Fruit fly (Drosophila melanogaster): ENCODE results near the gene CG1724.
A peak's percentile ranks its signal among the peaks of the same experiment; 100 is the strongest.

CG1724 gene

dm6 chrX:21241796-21242208 lies 38.7 kb upstream of the CG1724 start (continued):
- TF ChIP-seq pan (optimal IDR thresholded peaks at IDR 0.05): no peak
- no peak for TF ChIP-seq pan (GFP tag; optimal IDR thresholded peaks at IDR 0.05 in 1 of 2, IDR thresholded peaks at IDR 0.05 in 1 of 2)
- TF ChIP-seq chinmo (GFP tag; IDR thresholded peaks at IDR 0.05; ENCODE audit: partially characterized antibody): no peak
- TF ChIP-seq CG11723 (GFP tag; optimal IDR thresholded peaks at IDR 0.05): peak; percentile 30
- peak; percentile 38 for TF ChIP-seq grau (tag; optimal IDR thresholded peaks at IDR 0.05)
- peak; percentile 66 for TF ChIP-seq dmrt11E (tag; optimal IDR thresholded peaks at IDR 0.05)
- peak; percentile 17 for TF ChIP-seq caup (GFP tag; optimal IDR thresholded peaks at IDR 0.05; ENCODE audit: severe bottlenecking)
- TF ChIP-seq Atf-2 (GFP tag; optimal IDR thresholded peaks at IDR 0.05): peak; percentile 43
- peak; percentile 95 for TF ChIP-seq sens (GFP tag)
- no peak; the same call in 2 of the 3 replicates for TF ChIP-seq B-H1 (GFP tag; IDR thresholded peaks at IDR 0.05)
- no peak for TF ChIP-seq nom (GFP tag; optimal IDR thresholded peaks at IDR 0.05)
- no peak for TF ChIP-seq CG31365 (tag; optimal IDR thresholded peaks at IDR 0.05)
- TF ChIP-seq aop (GFP tag; IDR thresholded peaks at IDR 0.05): no peak
- 0 out of 3 replicates have a peak, but pooled peaks have one; percentile 25 for TF ChIP-seq CG3726 (GFP tag; IDR thresholded peaks at IDR 0.05)
- TF ChIP-seq CHES-1-like (GFP tag; optimal IDR thresholded peaks at IDR 0.05): peak; percentile 41
- no peak; the same call in 1 of the 2 replicates for TF ChIP-seq Ptx1 (GFP tag; IDR thresholded peaks at IDR 0.05)
- no peak for TF ChIP-seq CG3995 (GFP tag; optimal IDR thresholded peaks at IDR 0.05)
- no peak for TF ChIP-seq Aef1 (GFP tag; IDR thresholded peaks at IDR 0.05)
- no peak for TF ChIP-seq CG7271 (tag; optimal IDR thresholded peaks at IDR 0.05)
- 0 out of 2 replicates have a peak, but pooled peaks have one; percentile 17 for TF ChIP-seq CG43689 (GFP tag; IDR thresholded peaks at IDR 0.05)
- no peak for TF ChIP-seq gt (GFP tag; IDR thresholded peaks at IDR 0.05)
- TF ChIP-seq sisA (GFP tag; IDR thresholded peaks at IDR 0.05): no peak
- TF ChIP-seq Fer1 (GFP tag; optimal IDR thresholded peaks at IDR 0.05): no peak
- no peak for TF ChIP-seq Sry-δ (GFP tag; optimal IDR thresholded peaks at IDR 0.05)
- no peak for TF ChIP-seq dm (GFP tag; optimal IDR thresholded peaks at IDR 0.05)
- TF ChIP-seq otp (GFP tag; IDR thresholded peaks at IDR 0.05): no peak
- TF ChIP-seq fd64A (GFP tag; optimal IDR thresholded peaks at IDR 0.05): peak; percentile 62
- no peak for TF ChIP-seq Gug (GFP tag; IDR thresholded peaks at IDR 0.05)
- TF ChIP-seq CG2129 (GFP tag; IDR thresholded peaks at IDR 0.05; ENCODE audit: partially characterized antibody): no peak
- no peak for TF ChIP-seq ato (GFP tag; IDR thresholded peaks at IDR 0.05; ENCODE audit: partially characterized antibody)
- TF ChIP-seq CG8478 (optimal IDR thresholded peaks at IDR 0.05): no peak
- TF ChIP-seq CG10654 (GFP tag; optimal IDR thresholded peaks at IDR 0.05): peak; percentile 30
- TF ChIP-seq CG4404 (GFP tag; IDR thresholded peaks at IDR 0.05): no peak
- TF ChIP-seq lmd (GFP tag; IDR thresholded peaks at IDR 0.05): no peak
- TF ChIP-seq D (optimal IDR thresholded peaks at IDR 0.05): no peak
- peak; percentile 51 for TF ChIP-seq D (GFP tag; optimal IDR thresholded peaks at IDR 0.05)
- no peak for TF ChIP-seq Six4 (GFP tag; optimal IDR thresholded peaks at IDR 0.05)
- peak; percentile 43 for TF ChIP-seq Oli (tag; optimal IDR thresholded peaks at IDR 0.05)
- TF ChIP-seq MTF-1 (GFP tag; optimal IDR thresholded peaks at IDR 0.05; ENCODE audit: borderline replicate concordance): peak; percentile 60
- TF ChIP-seq fu2 (GFP tag; optimal IDR thresholded peaks at IDR 0.05): no peak
- TF ChIP-seq ac (GFP tag; optimal IDR thresholded peaks at IDR 0.05): peak; percentile 41
- peak; percentile 55 for TF ChIP-seq Mes4 (GFP tag; optimal IDR thresholded peaks at IDR 0.05)
- peak in 1 of 3 experiments; percentile 54 for TF ChIP-seq lola (GFP tag; optimal IDR thresholded peaks at IDR 0.05)
- peak; percentile 25 for TF ChIP-seq CG9817 (tag; optimal IDR thresholded peaks at IDR 0.05)
- TF ChIP-seq nerfin-2 (GFP tag; IDR thresholded peaks at IDR 0.05; ENCODE audit: partially characterized antibody): no peak
- TF ChIP-seq Hr78 (GFP tag; optimal IDR thresholded peaks at IDR 0.05): no peak
- peak; percentile 52 for TF ChIP-seq fd96Cb (tag; optimal IDR thresholded peaks at IDR 0.05)
- TF ChIP-seq crol (GFP tag; IDR thresholded peaks at IDR 0.05): no peak
- peak; percentile 59 for TF ChIP-seq dmrt99B (tag; optimal IDR thresholded peaks at IDR 0.05)
- no peak for TF ChIP-seq pros (GFP tag; optimal IDR thresholded peaks at IDR 0.05)
- peak; percentile 31 for TF ChIP-seq trh (GFP tag; optimal IDR thresholded peaks at IDR 0.05)

Data from whole organism, embryonic.